Fruit fly (Drosophila melanogaster) whole organism, embryonic: ENCODE measurements around the gene Rab3-GAP.

ENCODE experiments used
- CG16779 ChIP-seq: fragments of 200-800 bp; sonication (Bioruptor generic); IDR thresholded peaks from 2 replicates; pipeline ENCODE4 v1.3.6; 2022; ENCODE audit warnings: missing biosample characterization, missing genetic modification characterization
- Sox102F ChIP-seq: fragments of 200-800 bp; sonication (Bioruptor generic); optimal IDR thresholded peaks from 2 replicates; lab custom pipeline; 2018; ENCODE audit warnings: missing biosample characterization, mild to moderate bottlenecking, missing genetic modification characterization, moderate library complexity

DNA sequence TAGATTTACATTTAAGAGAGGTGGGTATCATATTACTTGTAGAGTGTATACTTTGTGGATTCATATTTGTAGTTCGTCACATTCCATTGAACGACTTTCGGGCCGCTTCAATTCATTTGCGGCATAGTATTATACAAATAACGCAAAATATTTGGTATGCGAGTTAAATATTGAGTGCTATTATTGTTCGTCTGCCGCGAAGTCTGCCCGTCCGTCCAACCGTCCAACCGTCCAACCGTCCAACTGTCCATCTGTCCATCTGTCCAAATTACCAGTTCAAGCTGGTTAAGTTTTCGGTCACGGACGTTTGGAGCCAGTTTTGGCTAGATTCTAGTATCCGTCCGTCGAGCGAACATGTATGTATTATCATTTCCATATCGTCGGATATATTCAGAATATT is 38.9 kb downstream of the Rab3-GAP start:
- TF ChIP-seq CG16779 (GFP tag; lab: Robert Waterston, UW) (no peak), Sox102F (GFP tag; lab: Kevin White, UChicago) (no peak)
